Worm (Caenorhabditis elegans) whole organism, midembryonic: ENCODE data around the gene C04G6.6.

Experiments
- T22C8.4 ChIP-seq: fragments of 200-800 bp; sonication (Bioruptor generic); IDR thresholded peaks from 2 replicates; pipeline ENCODE4 v1.3.6; 2022; ENCODE audit warnings: missing genetic modification characterization, missing compliant biosample characterization
- cog-1 ChIP-seq: sonication (generic microtip); optimal IDR thresholded peaks from 2 replicates; lab custom pipeline; 2016; ENCODE audit warnings: missing genetic modification characterization, missing compliant biosample characterization
- flt-1 ChIP-seq: fragments of 200-800 bp; sonication (Bioruptor generic); IDR thresholded peaks from 2 replicates; pipeline ENCODE4 v1.3.6; 2022; ENCODE audit warnings: missing genetic modification characterization, missing compliant biosample characterization
- klf-2 ChIP-seq: fragments of 200-800 bp; sonication (Bioruptor generic); conservative IDR thresholded peaks from 2 replicates; pipeline ENCODE4 v1.3.6; 2022; ENCODE audit warnings: missing genetic modification reagents, missing genetic modification characterization, missing compliant biosample characterization
- med-1 ChIP-seq: sonication (generic microtip); optimal IDR thresholded peaks from 2 replicates; lab custom pipeline; 2017; ENCODE audit warnings: missing genetic modification characterization, mild to moderate bottlenecking, missing compliant biosample characterization, antibody characterized with exemption, missing genetic modification reagents; ENCODE audit not compliant: insufficient read depth
- ref-1 ChIP-seq: fragments of 200-800 bp; sonication (Bioruptor generic); conservative IDR thresholded peaks from 2 replicates; pipeline ENCODE4 v1.3.6; 2022; ENCODE audit warnings: missing genetic modification reagents, missing genetic modification characterization, missing compliant biosample characterization
- tab-1 ChIP-seq: fragments of 200-800 bp; sonication (Bioruptor generic); IDR thresholded peaks from 2 replicates; pipeline ENCODE4 v1.3.6; 2022; ENCODE audit warnings: missing genetic modification characterization, missing compliant biosample characterization
- ztf-23 ChIP-seq: fragments of 200-800 bp; sonication (Bioruptor generic); IDR thresholded peaks from 2 replicates; pipeline ENCODE4 v1.3.6; 2022; ENCODE audit warnings: missing genetic modification reagents, missing genetic modification characterization, missing compliant biosample characterization
- ztf-29 ChIP-seq: fragments of 200-800 bp; sonication (Bioruptor generic); IDR thresholded peaks from 2 replicates; pipeline ENCODE4 v1.3.6; 2022; ENCODE audit warnings: missing genetic modification reagents, missing genetic modification characterization, missing compliant biosample characterization

The C04G6.6 gene

ce11 chrII:5050776-5051175, 48.8 kb downstream of the C04G6.6 start:
- no peak for TF ChIP-seq ztf-23 (GFP tag; lab: Robert Waterston, UW)
- TF ChIP-seq med-1 = no peak
- no peak for TF ChIP-seq T22C8.4 (GFP tag; lab: Robert Waterston, UW)
- no peak for TF ChIP-seq cog-1
- TF ChIP-seq ref-1 (GFP tag; lab: Robert Waterston, UW) = no peak
- no peak for TF ChIP-seq flt-1
- TF ChIP-seq klf-2 (GFP tag; lab: Robert Waterston, UW) = no peak
- no peak for TF ChIP-seq ztf-29
- no peak for TF ChIP-seq tab-1 (GFP tag; lab: Robert Waterston, UW)

ce11 chrII:5049865-5050342, 49.6 kb downstream of the C04G6.6 start, which contains the start of gene F33G12.6:
Gene F33G12.6 (plus strand): TSS chrII:5049915.
- TF ChIP-seq cog-1 (no peak), med-1 (no peak), klf-2 (GFP tag; lab: Robert Waterston, UW) (no peak), tab-1 (GFP tag; lab: Robert Waterston, UW) (no peak), ztf-23 (GFP tag; lab: Robert Waterston, UW) (no peak), T22C8.4 (GFP tag; lab: Robert Waterston, UW) (no peak)
